ENCODE assay signal across 8 worm cellular contexts in the genomic region with DNA sequence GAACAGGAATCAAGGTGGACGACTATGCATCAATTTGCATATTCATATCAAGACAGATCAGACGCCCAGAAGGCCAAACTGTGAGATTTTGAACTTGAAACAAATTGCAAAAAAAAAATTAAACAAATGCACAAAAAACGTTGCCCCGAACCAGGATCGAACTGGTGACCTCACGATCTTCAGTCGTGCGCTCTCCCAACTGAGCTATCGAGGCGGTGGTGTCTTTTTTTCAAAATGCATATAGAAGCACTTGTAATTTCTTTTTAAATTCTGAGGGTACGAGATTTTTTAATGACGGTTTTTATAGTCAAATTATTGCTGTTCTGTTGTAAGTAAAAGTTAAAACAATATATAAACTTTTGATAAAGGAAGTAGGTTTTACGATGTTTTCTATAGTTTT.
TF ChIP-seq lines count a peak whose summit lies in the region.

No protein-coding gene starts in this region.

TF ChIP-seq in whole organism, L1 larva, 84 proteins besides CTCF, POLR2A, EP300 and RAD21 (continues in another document):
- TF ChIP-seq efl-1 (optimal IDR thresholded peaks at IDR 0.05; lab: Kevin White, UChicago) (peak in 1 of 2 experiments; percentile 27), efl-1 (GFP tag; optimal IDR thresholded peaks at IDR 0.05 in 1 of 2; lab: Kevin White, UChicago) (peak in 1 of 2 experiments; percentile 24), lin-35 (GFP tag; optimal IDR thresholded peaks at IDR 0.05; lab: Kevin White, UChicago) (peak in 1 of 2 experiments; percentile 55), lir-3 (tag; optimal IDR thresholded peaks at IDR 0.05; lab: Kevin White, UChicago; ENCODE audit: poor library complexity) (no peak), fkh-8 (tag; optimal IDR thresholded peaks at IDR 0.05; lab: Kevin White, UChicago) (no peak), nhr-77 (tag; optimal IDR thresholded peaks at IDR 0.05; lab: Kevin White, UChicago) (no peak), nhr-71 (tag; optimal IDR thresholded peaks at IDR 0.05; lab: Kevin White, UChicago) (peak; percentile 12), irx-1 (tag; optimal IDR thresholded peaks at IDR 0.05; lab: Kevin White, UChicago) (no peak), dpl-1 (GFP tag; optimal IDR thresholded peaks at IDR 0.05; lab: Kevin White, UChicago) (peak in 2 of 3 experiments; percentile 3 to 18), lsy-2 (tag; optimal IDR thresholded peaks at IDR 0.05; lab: Kevin White, UChicago) (peak; percentile 14 to 18)

TF ChIP-seq in whole organism, L2 larva, 48 proteins besides CTCF, POLR2A, EP300 and RAD21:
- TF ChIP-seq sma-9 (GFP tag; optimal IDR thresholded peaks at IDR 0.05; lab: Kevin White, UChicago): peak; percentile 12
- no peak for TF ChIP-seq sma-9 (tag; optimal IDR thresholded peaks at IDR 0.05; lab: Kevin White, UChicago)
- TF ChIP-seq nhr-25 (tag; optimal IDR thresholded peaks at IDR 0.05; lab: Kevin White, UChicago): peak; percentile 31
- no peak for TF ChIP-seq mdl-1 (tag; optimal IDR thresholded peaks at IDR 0.05; lab: Kevin White, UChicago)

TF ChIP-seq in whole organism, L3 larva, 47 proteins besides CTCF, POLR2A, EP300 and RAD21:
- TF ChIP-seq pqm-1 (tag; optimal IDR thresholded peaks at IDR 0.05; lab: Kevin White, UChicago) (peak; percentile 5), nhr-23 (tag; optimal IDR thresholded peaks at IDR 0.05; lab: Kevin White, UChicago) (no peak), skn-1 (tag; optimal IDR thresholded peaks at IDR 0.05; lab: Kevin White, UChicago) (no peak), unc-62 (GFP tag; optimal IDR thresholded peaks at IDR 0.05; lab: Kevin White, UChicago) (no peak)
TF ChIP-seq in whole organism, L3 larva: peak in this region for 1.

TF ChIP-seq in whole organism, L4 larva, 104 proteins besides CTCF, POLR2A, EP300 and RAD21 (continues in another document):
- TF ChIP-seq spr-1 (tag; optimal IDR thresholded peaks at IDR 0.05; lab: Kevin White, UChicago): no peak
- TF ChIP-seq dmd-6 (GFP tag; IDR thresholded peaks at IDR 0.05; lab: Robert Waterston, UW): peak; percentile 27; the same call in 1 of the 2 replicates
- TF ChIP-seq lin-1 (GFP tag; IDR thresholded peaks at IDR 0.05; lab: Robert Waterston, UW): no peak
- TF ChIP-seq dpl-1 (GFP tag; optimal IDR thresholded peaks at IDR 0.05; lab: Kevin White, UChicago): peak; percentile 10
- peak; percentile 36 for TF ChIP-seq hlh-30 (tag; optimal IDR thresholded peaks at IDR 0.05; lab: Kevin White, UChicago; ENCODE audit: insufficient read depth)
- TF ChIP-seq ceh-44 (GFP tag; IDR thresholded peaks at IDR 0.05; lab: Robert Waterston, UW): 0 out of 2 replicates have a peak, but pooled peaks have one; percentile 13
- peak in 1 of 2 experiments; percentile 42 for TF ChIP-seq lsy-2 (tag; optimal IDR thresholded peaks at IDR 0.05; lab: Kevin White, UChicago)
- no peak for TF ChIP-seq attf-4 (tag; optimal IDR thresholded peaks at IDR 0.05; lab: Kevin White, UChicago)
- TF ChIP-seq vab-7 (GFP tag; IDR thresholded peaks at IDR 0.05; lab: Robert Waterston, UW): peak; percentile 75
- no peak for TF ChIP-seq tag-97 (GFP tag; IDR thresholded peaks at IDR 0.05; lab: Robert Waterston, UW)
- TF ChIP-seq Y48G9A.11 (GFP tag; IDR thresholded peaks at IDR 0.05; lab: Robert Waterston, UW): peak; percentile 39; the same call in 1 of the 2 replicates
- no peak for TF ChIP-seq nhr-25 (tag; optimal IDR thresholded peaks at IDR 0.05; lab: Kevin White, UChicago; ENCODE audit: borderline replicate concordance, insufficient read depth)

TF ChIP-seq in whole organism, early embryonic, 17 proteins besides CTCF, POLR2A, EP300 and RAD21:
- TF ChIP-seq sea-1 (GFP tag; conservative IDR thresholded peaks at IDR 0.05; lab: Robert Waterston, UW) (0 out of 2 replicates have a peak, but pooled peaks have one; percentile 28), tbx-37 (GFP tag; conservative IDR thresholded peaks at IDR 0.05; lab: Robert Waterston, UW) (no peak), B0310.2 (tag; optimal IDR thresholded peaks at IDR 0.05; lab: Kevin White, UChicago) (no peak), scrt-1 (GFP tag; IDR thresholded peaks at IDR 0.05; lab: Robert Waterston, UW) (0 out of 2 replicates have a peak, but pooled peaks have one; percentile 27), hnd-1 (tag; optimal IDR thresholded peaks at IDR 0.05; lab: Kevin White, UChicago) (no peak)

TF ChIP-seq in whole organism, midembryonic, 9 proteins besides CTCF, POLR2A, EP300 and RAD21:
- TF ChIP-seq ref-1 (GFP tag; conservative IDR thresholded peaks at IDR 0.05; lab: Robert Waterston, UW) (no peak), tab-1 (GFP tag; IDR thresholded peaks at IDR 0.05; lab: Robert Waterston, UW) (peak; percentile 34; the same call in 1 of the 2 replicates)

TF ChIP-seq in whole organism, mixed stage, embryonic, 35 proteins besides CTCF, POLR2A, EP300 and RAD21:
- TF ChIP-seq ceh-83 (GFP tag; optimal IDR thresholded peaks at IDR 0.05; lab: Kevin White, UChicago): peak; percentile 55
- TF ChIP-seq cnd-1 (tag; optimal IDR thresholded peaks at IDR 0.05; lab: Kevin White, UChicago): no peak
- TF ChIP-seq elt-1 (tag; optimal IDR thresholded peaks at IDR 0.05; lab: Kevin White, UChicago; ENCODE audit: borderline replicate concordance, insufficient read depth): no peak
- TF ChIP-seq sem-2 (GFP tag; optimal IDR thresholded peaks at IDR 0.05; lab: Kevin White, UChicago): no peak

TF ChIP-seq in whole organism, young adult, 124 proteins besides CTCF, POLR2A, EP300 and RAD21 (continues in another document):
- TF ChIP-seq F22D6.2 (tag; optimal IDR thresholded peaks at IDR 0.05; lab: Kevin White, UChicago) (no peak), atf-7 (tag; optimal IDR thresholded peaks at IDR 0.05; lab: Kevin White, UChicago) (no peak), ama-1 (optimal IDR thresholded peaks at IDR 0.05; lab: Kevin White, UChicago) (no peak), ama-1 (GFP tag; optimal IDR thresholded peaks at IDR 0.05; lab: Kevin White, UChicago) (no peak), somi-1 (GFP tag; optimal IDR thresholded peaks at IDR 0.05; lab: Kevin White, UChicago) (no peak), F52B5.7 (tag; optimal IDR thresholded peaks at IDR 0.05; lab: Kevin White, UChicago) (no peak), hmg-1.2 (GFP tag; IDR thresholded peaks at IDR 0.05; lab: Robert Waterston, UW) (peak; percentile 41; the same call in 1 of the 2 replicates), nhr-80 (tag; optimal IDR thresholded peaks at IDR 0.05; lab: Kevin White, UChicago) (peak; percentile 4), ztf-18 (tag; optimal IDR thresholded peaks at IDR 0.05; lab: Kevin White, UChicago) (peak; percentile 46), zim-3 (tag; optimal IDR thresholded peaks at IDR 0.05; lab: Kevin White, UChicago) (no peak), madf-3 (GFP tag; IDR thresholded peaks at IDR 0.05; lab: Robert Waterston, UW) (no peak), Y53G8AR.9 (GFP tag; conservative IDR thresholded peaks at IDR 0.05; lab: Robert Waterston, UW) (no peak), gei-17 (GFP tag; optimal IDR thresholded peaks at IDR 0.05; lab: Kevin White, UChicago) (no peak), ceh-58 (GFP tag; IDR thresholded peaks at IDR 0.05; lab: Robert Waterston, UW) (no peak), T26A5.8 (tag; optimal IDR thresholded peaks at IDR 0.05; lab: Kevin White, UChicago) (no peak), nhr-90 (tag; optimal IDR thresholded peaks at IDR 0.05; lab: Kevin White, UChicago) (peak; percentile 35), attf-3 (GFP tag; conservative IDR thresholded peaks at IDR 0.05; lab: Robert Waterston, UW) (no peak), let-607 (tag; optimal IDR thresholded peaks at IDR 0.05; lab: Kevin White, UChicago) (no peak), ztf-22 (GFP tag; optimal IDR thresholded peaks at IDR 0.05; lab: Kevin White, UChicago) (no peak), let-526 (GFP tag; IDR thresholded peaks at IDR 0.05; lab: Robert Waterston, UW) (no peak), F37B4.10 (GFP tag; IDR thresholded peaks at IDR 0.05; lab: Robert Waterston, UW) (no peak), hlh-12 (tag; optimal IDR thresholded peaks at IDR 0.05; lab: Kevin White, UChicago) (no peak), B0261.1 (tag; optimal IDR thresholded peaks at IDR 0.05; lab: Kevin White, UChicago) (peak; percentile 70), F10E7.11 (tag; optimal IDR thresholded peaks at IDR 0.05; lab: Kevin White, UChicago) (no peak), sptf-2 (GFP tag; optimal IDR thresholded peaks at IDR 0.05; lab: Kevin White, UChicago) (no peak), mes-4 (tag; optimal IDR thresholded peaks at IDR 0.05; lab: Kevin White, UChicago) (no peak), F57C9.4 (tag; optimal IDR thresholded peaks at IDR 0.05; lab: Kevin White, UChicago) (no peak), F23B12.7 (tag; optimal IDR thresholded peaks at IDR 0.05; lab: Kevin White, UChicago; ENCODE audit: insufficient read depth) (peak; percentile 71), ceh-100 (GFP tag; IDR thresholded peaks at IDR 0.05; lab: Robert Waterston, UW) (no peak), C06A6.2 (GFP tag; conservative IDR thresholded peaks at IDR 0.05; lab: Robert Waterston, UW) (no peak), F39B2.1 (GFP tag; IDR thresholded peaks at IDR 0.05; lab: Robert Waterston, UW) (no peak), F33H1.4 (GFP tag; IDR thresholded peaks at IDR 0.05; lab: Robert Waterston, UW) (peak; percentile 20; the same call in 1 of the 2 replicates), hlh-26 (GFP tag; conservative IDR thresholded peaks at IDR 0.05; lab: Robert Waterston, UW) (no peak), ZK185.1 (tag; optimal IDR thresholded peaks at IDR 0.05; lab: Kevin White, UChicago; ENCODE audit: poor library complexity, severe bottlenecking) (no peak), akir-1 (GFP tag; optimal IDR thresholded peaks at IDR 0.05; lab: Kevin White, UChicago) (no peak), him-1 (tag; optimal IDR thresholded peaks at IDR 0.05; lab: Kevin White, UChicago) (peak; percentile 32), lin-54 (GFP tag; optimal IDR thresholded peaks at IDR 0.05; lab: Kevin White, UChicago) (peak; percentile 11), F49E8.2 (tag; optimal IDR thresholded peaks at IDR 0.05; lab: Kevin White, UChicago; ENCODE audit: insufficient read depth) (no peak), D2030.7 (GFP tag; IDR thresholded peaks at IDR 0.05; lab: Robert Waterston, UW) (peak; percentile 59), nfyb-1 (GFP tag; IDR thresholded peaks at IDR 0.05; lab: Robert Waterston, UW) (no peak), tbx-9 (tag; optimal IDR thresholded peaks at IDR 0.05; lab: Kevin White, UChicago; ENCODE audit: borderline replicate concordance) (no peak), rcor-1 (GFP tag; IDR thresholded peaks at IDR 0.05; lab: Robert Waterston, UW) (no peak), B0336.3 (GFP tag; IDR thresholded peaks at IDR 0.05; lab: Robert Waterston, UW) (no peak), athp-1 (tag; optimal IDR thresholded peaks at IDR 0.05; lab: Kevin White, UChicago) (peak; percentile 25), ztf-6 (GFP tag; IDR thresholded peaks at IDR 0.05; lab: Robert Waterston, UW) (no peak), K12H6.12 (tag; optimal IDR thresholded peaks at IDR 0.05; lab: Kevin White, UChicago) (no peak)
